Fruit fly (Drosophila melanogaster) whole organism, embryonic: ENCODE measurements around the gene Arp10.
A peak's percentile ranks its signal among the peaks of the same experiment; 100 is the strongest.

ENCODE experiments used
- BEAF-32 ChIP-seq: fragments of 200-800 bp; sonication (Bioruptor generic); optimal IDR thresholded peaks from 3 replicates; lab custom pipeline; 2017; ENCODE audit warnings: missing biosample characterization, missing genetic modification characterization, mild to moderate bottlenecking, moderate library complexity, missing genetic modification reagents
- CG13287 ChIP-seq: fragments of 200-800 bp; sonication (Bioruptor generic); IDR thresholded peaks from 2 replicates; pipeline ENCODE4 v1.3.6; 2022; ENCODE audit warnings: missing biosample characterization, missing genetic modification characterization; ENCODE audit not compliant: partially characterized antibody
- CG14441 ChIP-seq: fragments of 200-800 bp; sonication (Bioruptor generic); IDR thresholded peaks from 2 replicates; pipeline ENCODE4 v1.3.6; 2022; ENCODE audit warnings: missing biosample characterization, missing genetic modification characterization
- CG16815 ChIP-seq: fragments of 200-800 bp; sonication (Bioruptor generic); optimal IDR thresholded peaks from 3 replicates; lab custom pipeline; 2017; ENCODE audit warnings: missing biosample characterization, mild to moderate bottlenecking, missing genetic modification characterization
- CG2129 ChIP-seq: fragments of 200-800 bp; sonication (Bioruptor generic); IDR thresholded peaks from 2 replicates; pipeline ENCODE4 v1.3.6; 2022; ENCODE audit warnings: missing biosample characterization, missing genetic modification characterization; ENCODE audit not compliant: partially characterized antibody
- CG32767 ChIP-seq: fragments of 200-800 bp; sonication (Bioruptor generic); IDR thresholded peaks from 2 replicates; pipeline ENCODE4 v1.3.6; 2022; ENCODE audit warnings: missing biosample characterization, missing genetic modification characterization
- CG3726 ChIP-seq: fragments of 200-800 bp; sonication (Bioruptor generic); IDR thresholded peaks from 3 replicates; pipeline ENCODE4, ENCODE4 v1.3.6; 2022; ENCODE audit warnings: missing biosample characterization, missing genetic modification characterization
- CG42726 ChIP-seq: fragments of 200-800 bp; sonication (Bioruptor generic); IDR thresholded peaks from 2 replicates; pipeline ENCODE4 v1.3.6; 2022; ENCODE audit warnings: missing biosample characterization, missing genetic modification characterization; ENCODE audit not compliant: partially characterized antibody
- CG4282 ChIP-seq: fragments of 200-800 bp; sonication (Bioruptor generic); optimal IDR thresholded peaks from 2 replicates; lab custom pipeline; 2016; ENCODE audit warnings: missing biosample characterization, missing genetic modification characterization
- CG4328 ChIP-seq: fragments of 200-800 bp; sonication (Bioruptor generic); optimal IDR thresholded peaks from 3 replicates; lab custom pipeline; 2017; ENCODE audit warnings: missing biosample characterization, missing genetic modification reagents, missing genetic modification characterization
- CG6854 ChIP-seq: fragments of 200-800 bp; sonication (Bioruptor generic); optimal IDR thresholded peaks from 3 replicates; lab custom pipeline; 2017; ENCODE audit warnings: missing biosample characterization, mild to moderate bottlenecking, missing genetic modification characterization
- CG7556 ChIP-seq: fragments of 200-800 bp; sonication (Bioruptor generic); optimal IDR thresholded peaks from 2 replicates; lab custom pipeline; 2017; ENCODE audit warnings: missing biosample characterization, mild to moderate bottlenecking, missing genetic modification characterization
- CG7745 ChIP-seq: fragments of 200-800 bp; sonication (Bioruptor generic); optimal IDR thresholded peaks from 2 replicates; lab custom pipeline; 2018; ENCODE audit warnings: missing biosample characterization, mild to moderate bottlenecking, missing genetic modification characterization, moderate library complexity
- CG7963 ChIP-seq: fragments of 200-800 bp; sonication (Bioruptor generic); IDR thresholded peaks from 3 replicates; pipeline ENCODE4 v1.3.6; 2022; ENCODE audit warnings: missing biosample characterization, missing genetic modification characterization; ENCODE audit not compliant: partially characterized antibody
- CG9609 ChIP-seq: fragments of 200-800 bp; sonication (Bioruptor generic); optimal IDR thresholded peaks from 3 replicates; lab custom pipeline; 2016; ENCODE audit warnings: missing biosample characterization, missing genetic modification characterization
- CG9817 ChIP-seq: fragments of 200-800 bp; sonication (Bioruptor generic); optimal IDR thresholded peaks from 2 replicates; lab custom pipeline; 2018; ENCODE audit warnings: missing biosample characterization, mild to moderate bottlenecking, missing genetic modification characterization, moderate library complexity
- CrebB ChIP-seq: fragments of 200-800 bp; sonication (Bioruptor generic); optimal IDR thresholded peaks from 3 replicates; lab custom pipeline; 2018; ENCODE audit warnings: missing biosample characterization, mild to moderate bottlenecking, missing genetic modification characterization
- D ChIP-seq, 2 experiments: fragments of 200-800 bp in 1 of 2; fragments of >200 bp in 1 of 2; sonication (Bioruptor generic) in 1 of 2; optimal IDR thresholded peaks; 2 replicates in 1 of 2; 3 replicates in 1 of 2; lab custom pipeline; 2017; ENCODE audit warnings: mild to moderate bottlenecking in 1 of 2, missing biosample characterization in 1 of 2, missing genetic modification characterization in 1 of 2, missing genetic modification reagents in 1 of 2
- D19B ChIP-seq: fragments of 200-800 bp; sonication (Bioruptor generic); optimal IDR thresholded peaks from 2 replicates; lab custom pipeline; 2017; ENCODE audit warnings: missing biosample characterization, mild to moderate bottlenecking, missing genetic modification characterization
- Deaf1 ChIP-seq: fragments of 200-800 bp; optimal IDR thresholded peaks from 3 replicates; lab custom pipeline; 2019; ENCODE audit warnings: missing biosample characterization, mild to moderate bottlenecking, missing genetic modification characterization, moderate library complexity
- Dip3 ChIP-seq: fragments of 200-800 bp; sonication (Bioruptor generic); optimal IDR thresholded peaks from 3 replicates; lab custom pipeline; 2016; ENCODE audit warnings: missing biosample characterization, missing genetic modification characterization
- Gug ChIP-seq: fragments of 200-800 bp; sonication (Bioruptor generic); IDR thresholded peaks from 4 replicates; pipeline ENCODE4 v1.3.6; 2022; ENCODE audit warnings: missing biosample characterization, missing genetic modification characterization
- Hand ChIP-seq: fragments of 200-800 bp; sonication (Bioruptor generic); optimal IDR thresholded peaks from 2 replicates; lab custom pipeline; 2017; ENCODE audit warnings: mild to moderate bottlenecking, missing biosample characterization, missing genetic modification reagents, missing genetic modification characterization
- HmgZ ChIP-seq: fragments of 200-800 bp; sonication (Bioruptor generic); optimal IDR thresholded peaks from 2 replicates; lab custom pipeline; 2018; ENCODE audit warnings: missing biosample characterization, mild to moderate bottlenecking, missing genetic modification characterization
- Med ChIP-seq: fragments of 200-800 bp; sonication (Bioruptor generic); peaks from one replicate; lab custom pipeline; 2016; ENCODE audit warnings: missing biosample characterization, missing genetic modification characterization, mild to moderate bottlenecking, inconsistent platforms, moderate library complexity
- Myb ChIP-seq: fragments of 200-800 bp; sonication (Bioruptor generic); optimal IDR thresholded peaks from 2 replicates; lab custom pipeline; 2016; ENCODE audit warnings: missing biosample characterization, missing genetic modification characterization
- Neu2 ChIP-seq: fragments of 200-800 bp; sonication (Bioruptor generic); optimal IDR thresholded peaks from 3 replicates; lab custom pipeline; 2016; ENCODE audit warnings: missing biosample characterization, missing genetic modification characterization, borderline replicate concordance
- Pdp1 ChIP-seq, 2 experiments: fragments of 200-800 bp; sonication (Bioruptor generic); optimal IDR thresholded peaks; 3 replicates each; lab custom pipeline; 2016; ENCODE audit warnings: missing biosample characterization in 2 of 2, missing genetic modification characterization in 2 of 2, mild to moderate bottlenecking in 1 of 2, moderate library complexity in 1 of 2
- Sry-β ChIP-seq: fragments of 200-800 bp; sonication (Bioruptor generic); optimal IDR thresholded peaks from 2 replicates; lab custom pipeline; 2018; ENCODE audit warnings: missing biosample characterization, mild to moderate bottlenecking, missing genetic modification characterization, moderate library complexity
- Stat92E ChIP-seq, 3 experiments: fragments of >200 bp in 2 of 3; fragments of 200-800 bp in 1 of 3; sonication (Bioruptor generic) in 1 of 3; optimal IDR thresholded peaks; 2 replicates each; lab custom pipeline; 2017 to 2019; ENCODE audit warnings: missing biosample characterization in 3 of 3, missing genetic modification characterization in 3 of 3, mild to moderate bottlenecking in 1 of 3, moderate library complexity in 1 of 3
- Usf ChIP-seq: fragments of 200-800 bp; sonication (Bioruptor generic); optimal IDR thresholded peaks from 2 replicates; lab custom pipeline; 2017; ENCODE audit warnings: missing genotype, missing biosample characterization, missing genetic modification characterization
- Vsx1 ChIP-seq: fragments of 200-800 bp; sonication (Bioruptor generic); optimal IDR thresholded peaks from 2 replicates; lab custom pipeline; 2017; ENCODE audit warnings: missing biosample characterization, mild to moderate bottlenecking, missing genetic modification characterization, missing genetic modification reagents
- abd-A ChIP-seq: fragments of 200-800 bp; sonication (Bioruptor generic); optimal IDR thresholded peaks from 3 replicates; lab custom pipeline; 2019; ENCODE audit warnings: missing biosample characterization, mild to moderate bottlenecking, missing genetic modification characterization, moderate library complexity
- cato ChIP-seq: fragments of 200-800 bp; sonication (Bioruptor generic); optimal IDR thresholded peaks from 2 replicates; lab custom pipeline; 2016; ENCODE audit warnings: missing biosample characterization, missing genetic modification characterization, borderline replicate concordance
- chm ChIP-seq: fragments of 200-800 bp; sonication (Bioruptor generic); IDR thresholded peaks from 2 replicates; pipeline ENCODE4 v1.3.6; 2022; ENCODE audit warnings: missing biosample characterization, missing genetic modification characterization
- chn ChIP-seq: fragments of 200-800 bp; sonication (Bioruptor generic); optimal IDR thresholded peaks from 2 replicates; lab custom pipeline; 2016; ENCODE audit warnings: missing biosample characterization, missing genetic modification characterization
- emc ChIP-seq: fragments of 200-800 bp; sonication (Bioruptor generic); optimal IDR thresholded peaks from 2 replicates; lab custom pipeline; 2016; ENCODE audit warnings: missing biosample characterization, missing genetic modification characterization
- inv ChIP-seq: fragments of 200-800 bp; sonication (Bioruptor generic); IDR thresholded peaks from 2 replicates; pipeline ENCODE4 v1.3.6; 2022; ENCODE audit warnings: missing biosample characterization, missing genetic modification characterization; ENCODE audit not compliant: partially characterized antibody
- nerfin-2 ChIP-seq: fragments of 200-800 bp; sonication (Bioruptor generic); IDR thresholded peaks from 2 replicates; pipeline ENCODE4 v1.3.6; 2022; ENCODE audit warnings: missing biosample characterization, missing genetic modification characterization; ENCODE audit not compliant: partially characterized antibody
- pho ChIP-seq: fragments of 200-800 bp; sonication (Bioruptor generic); optimal IDR thresholded peaks from 2 replicates; lab custom pipeline; 2016; ENCODE audit warnings: missing biosample characterization, missing genetic modification characterization
- ranshi ChIP-seq: fragments of 200-800 bp; sonication (Bioruptor generic); IDR thresholded peaks from 2 replicates; pipeline ENCODE4 v1.3.6; 2022; ENCODE audit warnings: missing biosample characterization, missing genetic modification characterization
- shn ChIP-seq: fragments of 200-800 bp; sonication (Bioruptor generic); optimal IDR thresholded peaks from 3 replicates; lab custom pipeline; 2016; ENCODE audit warnings: missing biosample characterization, missing genetic modification characterization
- tgo ChIP-seq: fragments of 200-800 bp; sonication (Bioruptor generic); IDR thresholded peaks from 3 replicates; pipeline ENCODE4 v1.3.6; 2022; ENCODE audit warnings: missing biosample characterization, missing genetic modification characterization
- tna ChIP-seq: fragments of 200-800 bp; sonication (Bioruptor generic); IDR thresholded peaks from 2 replicates; pipeline ENCODE4 v1.3.6; 2022; ENCODE audit warnings: missing biosample characterization, missing genetic modification characterization; ENCODE audit not compliant: partially characterized antibody
- unc-4 ChIP-seq: fragments of 200-800 bp; sonication (Bioruptor generic); IDR thresholded peaks from 2 replicates; pipeline ENCODE4 v1.3.6; 2022; ENCODE audit warnings: missing biosample characterization, missing genetic modification characterization; ENCODE audit not compliant: partially characterized antibody
- yki ChIP-seq: fragments of >200 bp; optimal IDR thresholded peaks from 3 replicates; lab custom pipeline; 2018
- zen ChIP-seq: fragments of 200-800 bp; sonication (Bioruptor generic); optimal IDR thresholded peaks from 3 replicates; lab custom pipeline; 2018; ENCODE audit warnings: missing biosample characterization, mild to moderate bottlenecking, missing genetic modification characterization, moderate library complexity

Gene Arp10

DNA sequence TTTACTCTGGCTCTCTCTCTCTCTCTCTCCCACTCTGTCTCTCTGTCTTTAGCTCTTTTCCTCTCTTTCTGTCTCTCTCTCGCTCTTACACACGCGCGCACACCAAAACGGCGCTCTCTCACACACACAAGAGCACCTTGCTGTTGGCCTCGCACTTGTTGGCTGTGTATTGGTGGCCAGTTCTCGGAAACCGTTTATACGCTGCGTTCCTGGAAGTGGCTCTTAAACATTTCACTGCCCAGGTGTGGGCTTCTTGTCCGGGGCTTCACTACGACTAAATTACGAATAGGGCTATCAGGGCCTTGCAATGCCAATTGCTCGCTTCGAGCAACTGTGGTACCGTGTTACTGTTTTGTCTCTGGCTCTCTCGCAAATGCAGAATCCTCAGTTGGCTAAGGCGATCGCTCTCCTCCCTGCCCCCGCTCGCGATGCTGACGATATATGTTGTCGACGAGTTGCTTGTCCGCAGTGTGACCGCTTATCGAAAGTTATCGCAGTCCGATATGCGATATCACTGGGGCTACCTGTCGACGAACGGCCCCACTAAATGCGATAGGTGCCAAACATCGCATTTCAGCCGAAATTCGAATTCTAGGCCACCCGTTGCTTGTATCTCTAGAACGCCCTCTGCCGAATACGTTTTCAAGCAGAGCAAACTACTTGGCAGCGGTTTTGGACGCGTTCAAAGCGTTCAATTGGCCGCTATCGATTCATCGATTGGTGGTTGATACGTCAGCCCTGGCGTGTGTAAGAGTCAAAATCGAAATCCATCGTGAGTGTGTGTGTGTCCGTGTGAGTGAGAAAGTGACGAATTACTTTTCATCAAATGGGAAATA lies 37.3 kb upstream of the Arp10 start, which contains the start of the genes dome and Ubqn (continued):
- no peak for TF ChIP-seq shn (GFP tag; lab: Kevin White, UChicago)
- no peak for TF ChIP-seq Vsx1 (GFP tag; lab: Kevin White, UChicago)
- peak; percentile 90 for TF ChIP-seq CG13287 (GFP tag; lab: Robert Waterston, UW)
- peak; percentile 10 for TF ChIP-seq HmgZ (tag; lab: Kevin White, UChicago)
- TF ChIP-seq CG2129 (GFP tag; lab: Robert Waterston, UW), result peak; percentile 56; the same call in 1 of the 2 replicates
- TF ChIP-seq Dip3 (GFP tag; lab: Kevin White, UChicago), result peak; percentile 36
- no peak for TF ChIP-seq Gug (GFP tag; lab: Robert Waterston, UW)
- peak; percentile 15 for TF ChIP-seq zen (tag; lab: Kevin White, UChicago)
- TF ChIP-seq abd-A, result no peak
- no peak for TF ChIP-seq CG7745 (tag; lab: Kevin White, UChicago)
- peak; percentile 24; the same call in 1 of the 2 replicates for TF ChIP-seq chm (GFP tag; lab: Robert Waterston, UW)
- peak; percentile 30 for TF ChIP-seq Hand (GFP tag; lab: Kevin White, UChicago)
- TF ChIP-seq emc (GFP tag; lab: Kevin White, UChicago), result no peak
- TF ChIP-seq CG42726, result peak; percentile 65; the same call in 1 of the 2 replicates
- peak; percentile 49 for TF ChIP-seq CG6854 (GFP tag; lab: Kevin White, UChicago)
- peak; percentile 58 for TF ChIP-seq Sry-β (GFP tag; lab: Kevin White, UChicago)
- no peak for TF ChIP-seq CG14441
- no peak for TF ChIP-seq CG7556 (GFP tag; lab: Kevin White, UChicago)
- TF ChIP-seq D (optimal IDR thresholded peaks at IDR 0.05; lab: Kevin White, UChicago), result peak; percentile 45
- no peak for TF ChIP-seq D (GFP tag; optimal IDR thresholded peaks at IDR 0.05; lab: Kevin White, UChicago)
- TF ChIP-seq Neu2 (GFP tag; lab: Kevin White, UChicago), result peak; percentile 82
- TF ChIP-seq Myb (GFP tag; lab: Kevin White, UChicago), result peak; percentile 68
- no peak for TF ChIP-seq ranshi (GFP tag; lab: Robert Waterston, UW)
- peak; percentile 93 for TF ChIP-seq inv (GFP tag; lab: Robert Waterston, UW)
- no peak for TF ChIP-seq tgo (GFP tag; lab: Robert Waterston, UW)
- TF ChIP-seq CG3726 (GFP tag; lab: Robert Waterston, UW), result no peak
- TF ChIP-seq chn (GFP tag; lab: Kevin White, UChicago), result no peak
- TF ChIP-seq nerfin-2 (GFP tag; lab: Robert Waterston, UW), result peak; percentile 93
- no peak for TF ChIP-seq CG4282 (GFP tag; lab: Kevin White, UChicago)
- peak; percentile 77 for TF ChIP-seq Med
- TF ChIP-seq Deaf1 (tag; lab: Kevin White, UChicago), result peak; percentile 32
- peak; percentile 13 for TF ChIP-seq pho (GFP tag; lab: Kevin White, UChicago)
- TF ChIP-seq CG9609, result peak; percentile 28
- peak; percentile 98 for TF ChIP-seq BEAF-32
- TF ChIP-seq CrebB (tag; lab: Kevin White, UChicago), result no peak

DNA sequence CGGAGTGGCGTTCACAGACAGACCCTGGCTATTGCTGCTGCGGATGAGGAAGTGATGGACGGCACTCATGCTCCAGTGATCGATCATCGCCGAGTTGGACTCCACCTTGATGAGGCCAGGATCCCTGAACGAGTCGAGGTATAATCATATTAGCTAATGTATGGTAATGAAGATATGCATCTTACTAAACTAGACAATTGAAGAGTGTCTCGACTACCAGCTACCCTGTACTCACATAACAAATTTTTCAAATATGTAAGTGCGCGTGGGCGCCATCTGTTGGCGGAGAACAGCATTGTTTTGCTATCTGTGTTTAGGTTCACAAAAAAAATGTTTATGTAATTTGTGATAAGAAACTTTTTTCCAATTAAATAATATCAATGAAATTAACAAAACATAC lies 33.2 kb upstream of the Arp10 start:
- TF ChIP-seq CG32767 (GFP tag; lab: Robert Waterston, UW), result no peak
- no peak for TF ChIP-seq yki (lab: Kevin White, UChicago)
- TF ChIP-seq CG7963 (GFP tag; lab: Robert Waterston, UW), result peak; percentile 13; the same call in 1 of the 3 replicates
- TF ChIP-seq CG4328, result no peak
- TF ChIP-seq CG9817 (tag; lab: Kevin White, UChicago), result no peak
- no peak for TF ChIP-seq Stat92E (GFP tag; optimal IDR thresholded peaks at IDR 0.05; lab: Kevin White, UChicago)
- peak; percentile 33; the same call in 1 of the 2 replicates for TF ChIP-seq nerfin-2 (GFP tag; lab: Robert Waterston, UW)
- TF ChIP-seq cato, result no peak
- TF ChIP-seq CG16815 (GFP tag; lab: Kevin White, UChicago), result no peak
- TF ChIP-seq Pdp1 (GFP tag; optimal IDR thresholded peaks at IDR 0.05; lab: Kevin White, UChicago), result peak in 1 of 2 experiments; percentile 9
- TF ChIP-seq tna (GFP tag; lab: Robert Waterston, UW), result peak; percentile 50; the same call in 1 of the 2 replicates
- no peak for TF ChIP-seq unc-4 (GFP tag; lab: Robert Waterston, UW)
- TF ChIP-seq Usf (GFP tag; lab: Kevin White, UChicago), result no peak
- peak; percentile 51 for TF ChIP-seq D19B (GFP tag; lab: Kevin White, UChicago)
